Worm (Caenorhabditis elegans): ENCODE results near the gene T07C4.12.

The T07C4.12 gene

DNA sequence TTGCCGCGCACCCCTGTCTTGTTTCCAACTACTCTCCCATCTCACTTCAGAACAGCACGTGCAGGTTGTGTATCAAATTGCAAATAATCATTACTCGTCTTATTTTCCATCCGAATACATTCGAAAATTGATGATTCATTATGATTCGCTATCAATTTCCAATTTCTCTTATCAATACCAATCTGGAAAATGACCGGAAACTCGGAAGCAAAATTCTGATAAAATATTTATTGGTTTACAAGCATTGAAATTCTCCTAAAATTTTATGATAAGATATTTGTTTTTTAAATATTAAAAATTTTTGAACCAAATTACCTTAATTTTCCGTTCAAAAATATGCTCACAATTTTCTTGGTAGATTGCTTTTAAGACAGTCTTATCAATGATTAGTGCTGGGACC is 27.2 kb downstream of the T07C4.12 start:
- TF ChIP-seq ztf-29 (GFP tag; IDR thresholded peaks at IDR 0.05) (no peak), ref-1 (GFP tag; conservative IDR thresholded peaks at IDR 0.05) (no peak), ztf-23 (GFP tag; IDR thresholded peaks at IDR 0.05) (no peak), med-1 (GFP tag; optimal IDR thresholded peaks at IDR 0.05; ENCODE audit: insufficient read depth) (no peak), klf-2 (GFP tag; conservative IDR thresholded peaks at IDR 0.05) (no peak), cog-1 (tag; optimal IDR thresholded peaks at IDR 0.05) (no peak), T22C8.4 (GFP tag; IDR thresholded peaks at IDR 0.05) (no peak), flt-1 (GFP tag; IDR thresholded peaks at IDR 0.05) (no peak), tab-1 (GFP tag; IDR thresholded peaks at IDR 0.05) (no peak)

DNA sequence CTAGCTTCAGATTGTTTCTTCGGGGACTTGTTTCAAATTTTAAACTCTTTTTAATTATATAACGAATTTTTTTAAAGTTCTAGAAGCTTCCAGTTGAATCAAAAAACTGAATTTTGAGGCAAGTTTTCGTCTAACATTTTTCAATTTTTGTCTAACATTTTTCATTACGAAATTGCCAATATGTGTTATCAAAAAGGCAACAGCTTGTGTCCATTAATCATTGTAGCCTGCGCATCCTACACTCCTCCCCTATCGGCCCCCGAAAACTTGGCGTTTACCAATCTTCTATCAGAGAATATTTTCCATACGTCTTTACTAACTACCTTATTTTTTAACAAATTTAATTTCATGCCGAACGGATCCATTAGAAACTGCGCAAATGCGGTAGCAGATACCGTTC is 32.4 kb downstream of the T07C4.12 start, which contains the start of gene vglu-3:
Gene vglu-3 (plus strand): TSS at position 301 of the 400 bp plus-strand sequence.
- TF ChIP-seq cog-1 (tag; optimal IDR thresholded peaks at IDR 0.05) = no peak
- TF ChIP-seq ztf-29 (GFP tag; IDR thresholded peaks at IDR 0.05) = no peak
- no peak for TF ChIP-seq flt-1 (GFP tag; IDR thresholded peaks at IDR 0.05)
- TF ChIP-seq tab-1 (GFP tag; IDR thresholded peaks at IDR 0.05) = no peak
- no peak for TF ChIP-seq T22C8.4 (GFP tag; IDR thresholded peaks at IDR 0.05)
- TF ChIP-seq ref-1 (GFP tag; conservative IDR thresholded peaks at IDR 0.05) = no peak
- no peak for TF ChIP-seq med-1 (GFP tag; optimal IDR thresholded peaks at IDR 0.05; ENCODE audit: insufficient read depth)

DNA sequence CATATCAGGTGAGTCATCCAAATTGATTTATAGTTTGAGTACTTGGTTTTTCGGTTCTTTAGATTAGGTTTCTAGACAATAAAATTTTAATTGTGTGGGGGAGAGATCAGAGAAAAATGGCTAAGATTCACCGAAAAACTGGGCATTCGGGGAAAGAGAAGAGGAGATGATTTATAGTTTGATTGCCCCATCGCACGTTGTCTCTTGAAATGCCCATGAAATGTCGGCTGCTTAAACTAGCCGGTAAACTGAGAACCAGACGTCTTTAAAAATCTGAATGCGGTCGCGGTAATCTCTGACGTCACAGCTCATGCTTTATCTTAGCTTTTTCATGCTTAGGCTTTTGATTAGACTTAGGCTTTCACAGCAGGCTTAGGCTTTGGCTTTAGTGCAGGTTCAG is 35.6 kb downstream of the T07C4.12 start:
- TF ChIP-seq ref-1 (GFP tag; conservative IDR thresholded peaks at IDR 0.05) (no peak), tab-1 (GFP tag; IDR thresholded peaks at IDR 0.05) (no peak), T22C8.4 (GFP tag; IDR thresholded peaks at IDR 0.05) (no peak), cog-1 (tag; optimal IDR thresholded peaks at IDR 0.05) (no peak), ztf-23 (GFP tag; IDR thresholded peaks at IDR 0.05) (no peak), flt-1 (GFP tag; IDR thresholded peaks at IDR 0.05) (no peak), med-1 (GFP tag; optimal IDR thresholded peaks at IDR 0.05; ENCODE audit: insufficient read depth) (no peak), klf-2 (GFP tag; conservative IDR thresholded peaks at IDR 0.05) (no peak)

DNA sequence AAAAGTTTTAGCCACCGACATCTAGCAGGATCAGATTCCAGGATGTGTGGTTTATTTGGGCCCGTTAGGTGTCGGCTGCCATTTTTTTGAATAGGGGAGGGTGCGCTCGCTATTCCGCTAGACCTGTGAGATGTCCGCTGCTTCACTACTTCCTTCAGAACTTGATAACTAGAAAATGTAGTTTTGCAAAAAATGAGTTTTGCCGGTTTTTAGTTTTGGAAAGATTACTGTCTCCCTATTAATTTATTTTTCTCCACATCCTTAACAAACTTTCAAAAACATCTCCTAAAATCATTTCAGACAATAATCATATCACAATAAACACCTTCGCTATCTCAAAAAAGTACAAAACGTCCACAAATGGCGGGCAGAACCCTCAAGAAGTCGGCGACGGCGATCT is 37.6 kb downstream of the T07C4.12 start, which contains the start of gene vglu-2:
Gene vglu-2 (plus strand): TSS at position 301 of the 400 bp plus-strand sequence.
- TF ChIP-seq ztf-23 (GFP tag; IDR thresholded peaks at IDR 0.05) (no peak), T22C8.4 (GFP tag; IDR thresholded peaks at IDR 0.05) (no peak), ref-1 (GFP tag; conservative IDR thresholded peaks at IDR 0.05) (no peak)

DNA sequence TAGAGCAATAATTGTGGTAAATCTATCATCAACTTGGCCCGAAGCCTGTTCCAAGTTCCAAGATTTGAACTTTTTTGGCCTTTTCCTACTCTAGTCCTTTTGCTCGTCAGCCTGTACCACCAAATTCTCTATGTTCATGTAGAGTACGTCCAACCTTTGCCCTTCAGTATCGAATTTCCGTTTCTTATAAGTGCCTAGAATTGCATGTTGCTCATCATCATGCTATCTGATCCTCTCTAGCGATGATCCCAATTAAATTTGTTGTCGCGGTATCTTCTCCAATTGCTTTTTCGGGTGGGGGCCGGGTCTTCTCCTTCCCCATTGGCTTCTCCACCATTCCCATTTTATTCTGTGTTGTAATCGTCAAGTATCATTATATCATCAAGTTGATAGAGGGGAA is 38.5 kb downstream of the T07C4.12 start:
- TF ChIP-seq tab-1 (GFP tag; IDR thresholded peaks at IDR 0.05) (no peak), ztf-29 (GFP tag; IDR thresholded peaks at IDR 0.05) (no peak), ref-1 (GFP tag; conservative IDR thresholded peaks at IDR 0.05) (no peak), flt-1 (GFP tag; IDR thresholded peaks at IDR 0.05) (no peak), cog-1 (tag; optimal IDR thresholded peaks at IDR 0.05) (no peak), med-1 (GFP tag; optimal IDR thresholded peaks at IDR 0.05; ENCODE audit: insufficient read depth) (no peak), ztf-23 (GFP tag; IDR thresholded peaks at IDR 0.05) (no peak), T22C8.4 (GFP tag; IDR thresholded peaks at IDR 0.05) (no peak), klf-2 (GFP tag; conservative IDR thresholded peaks at IDR 0.05) (no peak)

DNA sequence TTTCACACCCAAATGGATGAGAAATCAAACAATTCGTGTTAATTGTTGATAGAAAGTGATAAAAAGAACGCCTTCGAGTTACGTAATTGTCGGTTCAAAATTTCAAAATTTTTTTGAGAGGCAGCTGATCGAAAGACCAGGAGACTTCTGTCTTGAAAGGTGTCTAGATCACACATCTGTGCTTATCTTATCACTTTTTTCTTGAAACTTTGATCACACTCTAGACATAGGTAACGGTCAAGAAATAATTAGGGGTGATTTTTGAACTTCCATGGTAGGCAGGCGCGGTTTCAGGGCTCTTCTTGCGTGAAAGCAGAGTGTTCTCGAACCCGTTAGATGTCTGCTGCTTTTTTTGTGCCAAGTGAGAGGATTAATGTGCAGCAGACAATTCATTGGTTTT is 39.1 kb downstream of the T07C4.12 start:
- TF ChIP-seq ztf-29 (GFP tag; IDR thresholded peaks at IDR 0.05) = no peak
- TF ChIP-seq ref-1 (GFP tag; conservative IDR thresholded peaks at IDR 0.05) = no peak
- no peak for TF ChIP-seq flt-1 (GFP tag; IDR thresholded peaks at IDR 0.05)
- TF ChIP-seq T22C8.4 (GFP tag; IDR thresholded peaks at IDR 0.05) = no peak
- TF ChIP-seq tab-1 (GFP tag; IDR thresholded peaks at IDR 0.05) = no peak
- TF ChIP-seq med-1 (GFP tag; optimal IDR thresholded peaks at IDR 0.05; ENCODE audit: insufficient read depth) = no peak

DNA sequence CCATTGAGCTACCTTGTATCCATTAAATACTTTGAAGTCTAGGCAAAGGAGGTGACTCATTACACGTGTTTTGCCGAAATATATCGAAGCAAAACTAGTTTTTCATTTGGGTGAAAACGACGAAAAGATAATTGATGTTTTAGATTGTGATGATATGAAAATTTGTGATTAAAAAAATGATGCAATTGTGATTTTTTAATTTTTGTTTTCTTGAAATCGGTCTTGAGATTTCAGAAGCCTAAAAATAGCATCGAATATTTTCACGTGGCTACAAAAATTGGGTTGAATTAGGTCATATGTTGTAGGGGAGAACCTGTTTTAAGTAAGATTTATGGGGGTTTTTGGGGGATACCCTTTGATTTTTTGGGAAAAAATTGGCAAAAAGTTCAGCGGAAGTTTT is 41.9 kb downstream of the T07C4.12 start:
- TF ChIP-seq med-1 (GFP tag; optimal IDR thresholded peaks at IDR 0.05; ENCODE audit: insufficient read depth) = no peak
- TF ChIP-seq flt-1 (GFP tag; IDR thresholded peaks at IDR 0.05) = no peak
- TF ChIP-seq tab-1 (GFP tag; IDR thresholded peaks at IDR 0.05) = no peak
- TF ChIP-seq ref-1 (GFP tag; conservative IDR thresholded peaks at IDR 0.05) = no peak

DNA sequence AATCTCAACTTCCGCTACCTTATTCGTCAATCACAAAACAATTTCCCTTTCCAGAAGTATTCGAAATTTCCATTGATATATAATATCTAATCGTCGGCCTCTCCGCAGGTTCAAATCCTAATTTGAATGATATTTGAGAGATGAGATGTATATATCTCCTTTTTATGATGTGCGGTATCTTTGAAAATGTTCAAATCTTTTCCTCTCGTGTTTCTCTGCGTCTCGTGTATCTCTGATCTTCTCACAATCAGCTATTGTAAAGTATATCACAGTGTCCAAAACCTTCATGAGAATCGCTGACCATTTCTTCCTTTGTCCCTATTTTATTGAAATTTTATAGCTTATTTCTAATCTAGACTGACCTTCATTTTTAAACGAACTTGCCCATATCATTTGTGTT is 42.7 kb downstream of the T07C4.12 start:
- TF ChIP-seq med-1 (GFP tag; optimal IDR thresholded peaks at IDR 0.05; ENCODE audit: insufficient read depth) (no peak), ref-1 (GFP tag; conservative IDR thresholded peaks at IDR 0.05) (no peak), ztf-23 (GFP tag; IDR thresholded peaks at IDR 0.05) (no peak), klf-2 (GFP tag; conservative IDR thresholded peaks at IDR 0.05) (no peak), flt-1 (GFP tag; IDR thresholded peaks at IDR 0.05) (no peak), T22C8.4 (GFP tag; IDR thresholded peaks at IDR 0.05) (no peak), cog-1 (tag; optimal IDR thresholded peaks at IDR 0.05) (no peak), tab-1 (GFP tag; IDR thresholded peaks at IDR 0.05) (no peak), ztf-29 (GFP tag; IDR thresholded peaks at IDR 0.05) (no peak)

DNA sequence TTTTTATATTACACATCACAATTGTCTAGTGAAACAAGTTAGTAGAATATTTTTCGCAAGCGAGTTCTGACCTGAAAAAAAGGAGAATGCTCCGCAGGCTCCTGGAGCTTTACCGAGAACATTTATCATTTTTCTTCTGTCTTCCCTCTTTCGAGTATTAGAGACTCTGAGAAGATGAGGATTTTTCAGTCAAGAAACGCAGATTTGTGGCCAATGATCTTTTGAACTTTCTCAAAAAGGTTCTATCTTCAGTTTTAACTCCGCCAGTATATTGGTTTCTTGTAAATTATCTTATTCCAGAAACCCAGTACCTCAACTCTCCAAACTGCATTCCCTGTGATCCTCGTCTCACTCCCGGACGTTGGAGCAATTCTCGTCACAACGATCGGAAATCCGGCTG is 46.8 kb downstream of the T07C4.12 start, which contains the start of gene K10G9.2:
Gene K10G9.2 (plus strand): TSS at position 301 of the 400 bp plus-strand sequence.
- no peak for TF ChIP-seq med-1 (GFP tag; optimal IDR thresholded peaks at IDR 0.05; ENCODE audit: insufficient read depth)
- TF ChIP-seq ztf-29 (GFP tag; IDR thresholded peaks at IDR 0.05) = no peak
- TF ChIP-seq cog-1 (tag; optimal IDR thresholded peaks at IDR 0.05) = no peak
- no peak for TF ChIP-seq ztf-23 (GFP tag; IDR thresholded peaks at IDR 0.05)
- TF ChIP-seq tab-1 (GFP tag; IDR thresholded peaks at IDR 0.05) = no peak
- no peak for TF ChIP-seq klf-2 (GFP tag; conservative IDR thresholded peaks at IDR 0.05)
- no peak for TF ChIP-seq ref-1 (GFP tag; conservative IDR thresholded peaks at IDR 0.05)
- TF ChIP-seq flt-1 (GFP tag; IDR thresholded peaks at IDR 0.05) = no peak

DNA sequence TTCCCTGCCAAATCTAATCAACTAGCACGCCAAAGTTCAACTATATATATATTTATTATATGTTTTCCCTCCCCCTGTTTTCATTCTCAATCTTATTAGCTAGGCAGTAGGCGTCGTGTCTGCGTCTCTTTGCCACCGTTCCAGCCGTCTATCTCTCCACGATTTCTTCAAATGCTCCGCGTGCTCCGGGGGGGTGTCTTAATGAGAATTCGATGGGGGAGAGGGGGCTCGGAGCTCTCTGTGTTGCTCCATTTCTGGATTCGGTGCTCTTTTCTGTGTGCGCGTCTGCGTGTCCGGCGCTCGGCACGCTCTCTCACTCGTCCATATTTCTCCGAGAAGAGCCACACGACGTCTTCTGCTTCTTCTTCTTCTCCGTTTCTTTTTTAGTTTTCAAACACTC is 48.2 kb downstream of the T07C4.12 start:
- no peak for TF ChIP-seq T22C8.4 (GFP tag; IDR thresholded peaks at IDR 0.05)
- TF ChIP-seq med-1 (GFP tag; optimal IDR thresholded peaks at IDR 0.05; ENCODE audit: insufficient read depth) = no peak
- peak; percentile 37 for TF ChIP-seq cog-1 (tag; optimal IDR thresholded peaks at IDR 0.05)
- no peak for TF ChIP-seq tab-1 (GFP tag; IDR thresholded peaks at IDR 0.05)
- no peak for TF ChIP-seq ztf-29 (GFP tag; IDR thresholded peaks at IDR 0.05)
- no peak for TF ChIP-seq ztf-23 (GFP tag; IDR thresholded peaks at IDR 0.05)
- no peak for TF ChIP-seq ref-1 (GFP tag; conservative IDR thresholded peaks at IDR 0.05)

Measured in whole organism, midembryonic.